Worm (Caenorhabditis elegans) whole organism, early embryonic: ENCODE measurements around the gene fbxc-51.
"Not testable (repeated sequence)": the region's sequence is repeated elsewhere in the genome, so short reads cannot be mapped to it uniquely, and the experiment has no call there.

Source experiments
- B0310.2 ChIP-seq: sonication (generic microtip); optimal IDR thresholded peaks from 2 replicates; lab custom pipeline; 2016; ENCODE audit warnings: mild to moderate bottlenecking, missing genetic modification characterization, missing compliant biosample characterization
- F13C5.2 ChIP-seq: sonication (generic microtip); optimal IDR thresholded peaks from 2 replicates; lab custom pipeline; 2017; ENCODE audit warnings: mild to moderate bottlenecking, missing genetic modification characterization, inconsistent platforms, missing compliant biosample characterization
- aly-1 ChIP-seq: sonication (generic microtip); optimal IDR thresholded peaks from 2 replicates; lab custom pipeline; 2016; ENCODE audit warnings: missing genetic modification characterization, missing compliant biosample characterization
- ama-1 ChIP-seq: fragments of 150-350 bp; optimal IDR thresholded peaks from 2 replicates; lab custom pipeline; 2014
- ceh-13 ChIP-seq: fragments of 200-800 bp; sonication (Bioruptor generic); optimal IDR thresholded peaks from 2 replicates; lab custom pipeline; 2018; ENCODE audit warnings: mild to moderate bottlenecking, missing genetic modification characterization, missing compliant biosample characterization
- ceh-36 ChIP-seq: sonication (generic microtip); optimal IDR thresholded peaks from 2 replicates; lab custom pipeline; 2016; ENCODE audit warnings: missing genetic modification characterization, inconsistent platforms, missing compliant biosample characterization
- ets-7 ChIP-seq: sonication (generic microtip); optimal IDR thresholded peaks from 2 replicates; lab custom pipeline; 2016; ENCODE audit warnings: missing genotype, missing genetic modification characterization, missing compliant biosample characterization
- flt-1 ChIP-seq: fragments of 200-800 bp; sonication (Bioruptor generic); IDR thresholded peaks from 2 replicates; pipeline ENCODE4 v1.3.6; 2022; ENCODE audit warnings: missing genetic modification characterization, missing compliant biosample characterization
- hmbx-1 ChIP-seq: sonication (generic microtip); optimal IDR thresholded peaks from 2 replicates; lab custom pipeline; 2016; ENCODE audit warnings: mild to moderate bottlenecking, missing genetic modification characterization, missing compliant biosample characterization
- hmg-4 ChIP-seq: fragments of 200-800 bp; sonication (Bioruptor generic); optimal IDR thresholded peaks from 2 replicates; lab custom pipeline; 2018; ENCODE audit warnings: mild to moderate bottlenecking, missing genetic modification characterization, missing compliant biosample characterization
- hnd-1 ChIP-seq: sonication (generic microtip); optimal IDR thresholded peaks from 2 replicates; lab custom pipeline; 2016; ENCODE audit warnings: missing genetic modification characterization, missing compliant biosample characterization
- pes-1 ChIP-seq: fragments of 200-800 bp; sonication (Bioruptor generic); IDR thresholded peaks from 2 replicates; pipeline ENCODE4 v1.3.6; 2022; ENCODE audit warnings: missing genetic modification reagents, missing genetic modification characterization, missing compliant biosample characterization
- scrt-1 ChIP-seq: fragments of 200-800 bp; sonication (Bioruptor generic); IDR thresholded peaks from 2 replicates; pipeline ENCODE4 v1.3.6; 2022; ENCODE audit warnings: missing genetic modification characterization, missing compliant biosample characterization
- sea-1 ChIP-seq: fragments of 200-800 bp; sonication (Bioruptor generic); conservative IDR thresholded peaks from 2 replicates; pipeline ENCODE4 v1.3.6; 2022; ENCODE audit warnings: missing genetic modification characterization, missing compliant biosample characterization
- tbx-11 ChIP-seq: fragments of 200-800 bp; sonication (Bioruptor generic); IDR thresholded peaks from 2 replicates; pipeline ENCODE4 v1.3.6; 2022; ENCODE audit warnings: missing genetic modification characterization, missing compliant biosample characterization
- tbx-37 ChIP-seq: fragments of 200-800 bp; sonication (Bioruptor generic); conservative IDR thresholded peaks from 2 replicates; pipeline ENCODE4 v1.3.6; 2022; ENCODE audit warnings: missing genetic modification reagents, missing genetic modification characterization, missing compliant biosample characterization
- tra-4 ChIP-seq: sonication (generic microtip); optimal IDR thresholded peaks from 2 replicates; lab custom pipeline; 2017; ENCODE audit warnings: missing genetic modification characterization, missing compliant biosample characterization

The fbxc-51 gene

DNA sequence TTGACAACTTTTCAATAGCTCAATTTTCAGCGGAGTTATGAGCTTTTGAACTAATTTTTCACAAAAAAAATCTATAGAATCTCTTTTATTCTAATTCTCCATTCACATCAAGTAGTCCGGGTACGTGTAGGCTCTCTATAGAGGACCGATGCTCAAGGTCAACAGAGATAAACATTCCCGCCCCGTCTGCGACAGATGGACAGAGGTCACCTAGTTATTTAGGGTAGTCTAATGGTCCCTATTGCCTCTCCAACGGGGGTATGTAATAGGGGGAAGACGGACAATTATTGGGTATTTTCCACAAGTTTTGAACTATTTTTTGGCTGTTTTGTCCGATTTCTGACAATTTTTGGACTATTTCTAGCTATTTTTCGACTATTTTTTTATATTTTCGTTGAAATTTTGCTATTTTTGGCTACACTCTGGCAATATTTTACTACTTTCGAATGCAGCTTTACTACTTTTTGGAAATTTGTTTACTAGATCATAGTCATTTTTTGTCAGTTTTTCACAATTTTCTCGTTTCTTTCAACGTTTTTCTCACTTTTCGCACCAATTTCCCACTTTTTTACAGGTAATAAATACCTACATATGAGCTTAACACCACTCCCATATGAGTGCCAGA lies at the start of gene fbxc-51:
fbxc-51 (plus strand) TSS at position 575 of the 625 bp plus-strand sequence.
- TF ChIP-seq B0310.2 (tag; lab: Kevin White, UChicago) (no peak), scrt-1 (GFP tag; lab: Robert Waterston, UW) (no peak), ceh-13 (GFP tag; lab: Kevin White, UChicago) (no peak), sea-1 (GFP tag; lab: Robert Waterston, UW) (no peak), pes-1 (GFP tag; lab: Robert Waterston, UW) (no peak), ceh-36 (tag; lab: Kevin White, UChicago) (no peak), ets-7 (tag; lab: Kevin White, UChicago) (no peak), flt-1 (GFP tag; lab: Robert Waterston, UW) (no peak), tra-4 (tag; lab: Kevin White, UChicago) (no peak), tbx-11 (GFP tag; lab: Robert Waterston, UW) (no peak), tbx-37 (GFP tag; lab: Robert Waterston, UW) (no peak), hnd-1 (tag; lab: Kevin White, UChicago) (no peak), F13C5.2 (tag; lab: Kevin White, UChicago) (no peak), hmbx-1 (tag; lab: Kevin White, UChicago) (no peak), aly-1 (tag; lab: Kevin White, UChicago) (no peak), hmg-4 (GFP tag; lab: Kevin White, UChicago) (no peak), ama-1 (lab: Kevin White, UChicago) (no peak)

DNA sequence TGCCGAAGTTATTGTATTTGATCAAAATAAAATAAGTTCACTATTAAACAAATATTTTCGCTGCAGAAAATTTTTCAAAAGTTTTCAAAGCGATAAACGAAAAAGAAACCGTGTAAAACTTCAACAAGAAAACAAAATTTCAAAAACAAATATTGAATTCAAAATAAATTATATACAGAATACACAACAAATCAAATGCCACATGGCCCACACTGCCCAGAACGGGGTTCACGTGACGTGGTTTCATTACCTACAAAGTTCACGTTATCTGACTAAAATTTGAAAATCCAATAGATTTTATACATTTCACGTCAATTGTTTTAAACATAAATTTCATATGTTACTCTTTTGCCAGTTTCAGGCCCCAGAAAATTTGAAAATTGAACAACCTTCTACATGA lies 48.1 kb upstream of the fbxc-51 start, which contains the start of gene F46F5.7:
F46F5.7 (minus strand) TSS at position 101 of the 400 bp plus-strand sequence.
- TF ChIP-seq F13C5.2 (tag; lab: Kevin White, UChicago) (no peak), tbx-11 (GFP tag; lab: Robert Waterston, UW) (no peak), hmbx-1 (tag; lab: Kevin White, UChicago) (no peak), tbx-37 (GFP tag; lab: Robert Waterston, UW) (no peak), B0310.2 (tag; lab: Kevin White, UChicago) (no peak), flt-1 (GFP tag; lab: Robert Waterston, UW) (no peak), tra-4 (tag; lab: Kevin White, UChicago) (no peak), ama-1 (lab: Kevin White, UChicago) (no peak), hmg-4 (GFP tag; lab: Kevin White, UChicago) (no peak), hnd-1 (tag; lab: Kevin White, UChicago) (no peak), aly-1 (tag; lab: Kevin White, UChicago) (no peak), pes-1 (GFP tag; lab: Robert Waterston, UW) (no peak), scrt-1 (GFP tag; lab: Robert Waterston, UW) (no peak), ceh-13 (GFP tag; lab: Kevin White, UChicago) (no peak), ets-7 (tag; lab: Kevin White, UChicago) (no peak), sea-1 (GFP tag; lab: Robert Waterston, UW) (no peak), ceh-36 (tag; lab: Kevin White, UChicago) (no peak)

DNA sequence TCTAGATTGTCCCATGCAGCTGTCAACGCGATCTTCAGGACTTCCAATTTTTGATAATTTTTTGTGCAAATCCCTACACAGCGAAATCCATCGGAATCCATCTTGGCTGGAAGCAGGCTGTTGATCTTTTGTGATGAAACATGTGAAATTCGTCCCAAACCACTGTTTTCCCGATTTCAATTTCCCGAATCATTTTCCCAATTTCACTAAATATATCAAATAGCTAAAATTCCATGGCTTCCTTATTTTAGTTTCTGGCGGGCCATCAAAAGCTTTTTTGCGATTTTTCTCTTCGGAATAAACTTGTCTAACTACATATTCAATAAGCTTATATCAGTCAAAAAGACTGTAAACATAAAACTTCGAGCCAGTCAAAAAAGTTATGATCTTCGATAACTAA lies 47.1 kb upstream of the fbxc-51 start, which contains the start of gene F46F5.8:
F46F5.8 (minus strand) TSS at position 101 of the 400 bp plus-strand sequence.
- TF ChIP-seq pes-1 (GFP tag; lab: Robert Waterston, UW) (no peak), aly-1 (tag; lab: Kevin White, UChicago) (no peak), flt-1 (GFP tag; lab: Robert Waterston, UW) (no peak), tra-4 (tag; lab: Kevin White, UChicago) (no peak), scrt-1 (GFP tag; lab: Robert Waterston, UW) (no peak), ama-1 (lab: Kevin White, UChicago) (no peak), ceh-36 (tag; lab: Kevin White, UChicago) (no peak), hmbx-1 (tag; lab: Kevin White, UChicago) (no peak), tbx-11 (GFP tag; lab: Robert Waterston, UW) (no peak), hmg-4 (GFP tag; lab: Kevin White, UChicago) (no peak)

ce11 chrII:822730-823129 lies 45.9 kb upstream of the fbxc-51 start, which contains the start of gene msrp-4:
Gene msrp-4, minus strand, starts transcription at chrII:822830.
- not testable (repeated sequence) for TF ChIP-seq sea-1 (GFP tag; lab: Robert Waterston, UW); hnd-1 (tag; lab: Kevin White, UChicago); B0310.2 (tag; lab: Kevin White, UChicago)

DNA sequence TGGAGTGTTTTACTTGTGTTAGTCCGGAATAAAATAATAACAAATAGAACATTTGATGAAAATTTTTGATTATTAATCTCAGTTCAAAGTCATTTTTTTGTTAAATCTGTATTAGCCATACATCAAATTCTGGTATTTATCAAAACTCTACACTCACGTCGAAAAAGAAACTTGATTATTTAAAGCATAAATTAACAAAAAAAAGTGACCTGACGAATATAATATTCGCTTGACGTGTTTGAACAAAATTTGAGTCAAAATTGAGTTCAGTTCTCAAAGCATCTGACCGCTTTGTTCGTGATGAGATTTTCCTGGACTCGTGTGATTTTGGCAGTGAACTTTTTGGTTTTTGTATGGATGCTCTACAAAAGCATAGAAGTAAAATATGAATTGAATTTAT lies 45.1 kb upstream of the fbxc-51 start, which contains the start of gene F46F5.10:
F46F5.10 (plus strand) TSS at position 301 of the 400 bp plus-strand sequence.
- TF ChIP-seq flt-1 (GFP tag; lab: Robert Waterston, UW) (no peak), ets-7 (tag; lab: Kevin White, UChicago) (no peak), ama-1 (lab: Kevin White, UChicago) (no peak), ceh-36 (tag; lab: Kevin White, UChicago) (no peak), scrt-1 (GFP tag; lab: Robert Waterston, UW) (no peak), ceh-13 (GFP tag; lab: Kevin White, UChicago) (no peak), pes-1 (GFP tag; lab: Robert Waterston, UW) (no peak), hmbx-1 (tag; lab: Kevin White, UChicago) (no peak), F13C5.2 (tag; lab: Kevin White, UChicago) (no peak), tbx-37 (GFP tag; lab: Robert Waterston, UW) (no peak), aly-1 (tag; lab: Kevin White, UChicago) (no peak)

DNA sequence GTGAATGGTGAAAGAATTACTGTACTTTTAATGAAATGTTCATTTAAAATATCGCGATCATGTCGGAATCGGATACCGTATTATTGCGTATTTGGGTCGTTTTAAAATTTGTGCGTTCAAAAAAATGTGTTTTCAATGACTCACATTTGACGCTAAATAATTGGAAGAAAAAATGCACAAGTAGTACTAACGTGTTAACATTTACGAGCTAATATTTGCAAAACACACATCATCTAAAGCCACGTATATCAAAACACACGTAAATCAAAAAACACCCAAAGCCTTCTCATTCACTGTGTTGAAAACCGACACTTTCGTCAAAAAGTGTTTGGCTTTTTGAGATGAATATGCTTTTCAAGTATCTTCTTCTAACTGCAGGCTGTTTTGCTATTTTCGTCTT lies 43.1 kb upstream of the fbxc-51 start, which contains the start of gene F28A10.1:
F28A10.1 (plus strand) TSS at position 301 of the 400 bp plus-strand sequence.
- TF ChIP-seq pes-1 (GFP tag; lab: Robert Waterston, UW) (no peak), hmbx-1 (tag; lab: Kevin White, UChicago) (no peak), sea-1 (GFP tag; lab: Robert Waterston, UW) (no peak), hnd-1 (tag; lab: Kevin White, UChicago) (no peak), ceh-13 (GFP tag; lab: Kevin White, UChicago) (no peak), flt-1 (GFP tag; lab: Robert Waterston, UW) (no peak), B0310.2 (tag; lab: Kevin White, UChicago) (no peak), ceh-36 (tag; lab: Kevin White, UChicago) (no peak), ets-7 (tag; lab: Kevin White, UChicago) (no peak), tbx-11 (GFP tag; lab: Robert Waterston, UW) (no peak)
